Worm (Caenorhabditis elegans) whole organism, late embryonic: ENCODE data around the gene W08E12.7.
"Not testable (repeated sequence)": the region's sequence is repeated elsewhere in the genome, so short reads cannot be mapped to it uniquely, and the experiment has no call there.

Source experiments
- C08G9.2 ChIP-seq: sonication (generic microtip); optimal IDR thresholded peaks from 2 replicates; lab custom pipeline; 2016; ENCODE audit warnings: mild to moderate bottlenecking, missing genetic modification characterization, moderate library complexity, missing compliant biosample characterization
- F13H6.1 ChIP-seq: sonication (generic microtip); optimal IDR thresholded peaks from 2 replicates; lab custom pipeline; 2016; ENCODE audit warnings: missing genetic modification characterization, missing compliant biosample characterization
- K02D7.2 ChIP-seq: sonication (generic microtip); optimal IDR thresholded peaks from 2 replicates; lab custom pipeline; 2017; ENCODE audit warnings: mild to moderate bottlenecking, missing genetic modification characterization, missing compliant biosample characterization
- K09A11.1 ChIP-seq: sonication (generic microtip); optimal IDR thresholded peaks from 2 replicates; lab custom pipeline; 2017; ENCODE audit warnings: antibody characterized with exemption, mild to moderate bottlenecking, missing genetic modification characterization, missing compliant biosample characterization; ENCODE audit not compliant: insufficient read depth
- T23F11.4 ChIP-seq: fragments of 200-800 bp; sonication (Bioruptor generic); optimal IDR thresholded peaks from 2 replicates; lab custom pipeline; 2018; ENCODE audit warnings: mild to moderate bottlenecking, missing genetic modification characterization, missing compliant biosample characterization
- Y22D7AL.16 ChIP-seq: sonication (generic microtip); optimal IDR thresholded peaks from 2 replicates; lab custom pipeline; 2016; ENCODE audit warnings: missing genetic modification characterization, missing compliant biosample characterization
- ahr-1 ChIP-seq: sonication (generic microtip); optimal IDR thresholded peaks from 2 replicates; lab custom pipeline; 2016; ENCODE audit warnings: missing genetic modification characterization, missing compliant biosample characterization
- ama-1 ChIP-seq: fragments of 150-350 bp; optimal IDR thresholded peaks from 2 replicates; lab custom pipeline; 2014
- ceh-22 ChIP-seq: sonication (generic microtip); optimal IDR thresholded peaks from 2 replicates; lab custom pipeline; 2017; ENCODE audit warnings: missing biosample characterization, missing genetic modification characterization
- ceh-31 ChIP-seq: sonication (generic microtip); optimal IDR thresholded peaks from 2 replicates; lab custom pipeline; 2016; ENCODE audit warnings: missing genetic modification characterization, missing compliant biosample characterization
- ceh-45 ChIP-seq: fragments of 200-800 bp; sonication (Bioruptor generic); IDR thresholded peaks from 2 replicates; pipeline ENCODE4 v1.3.6; 2022; ENCODE audit warnings: missing genetic modification reagents, missing genetic modification characterization, missing compliant biosample characterization
- ceh-48 ChIP-seq: sonication (generic microtip); optimal IDR thresholded peaks from 2 replicates; lab custom pipeline; 2016; ENCODE audit warnings: missing genetic modification characterization, inconsistent platforms, missing compliant biosample characterization
- ceh-9 ChIP-seq: sonication (generic microtip); optimal IDR thresholded peaks from 2 replicates; lab custom pipeline; 2016; ENCODE audit warnings: mild to moderate bottlenecking, missing genetic modification characterization, inconsistent platforms, missing compliant biosample characterization
- dmd-4 ChIP-seq: sonication (generic microtip); optimal IDR thresholded peaks from 2 replicates; lab custom pipeline; 2016; ENCODE audit warnings: borderline replicate concordance, missing genetic modification characterization, missing compliant biosample characterization
- dve-1 ChIP-seq: sonication (generic microtip); optimal IDR thresholded peaks from 2 replicates; lab custom pipeline; 2017; ENCODE audit warnings: antibody characterized with exemption, mild to moderate bottlenecking, missing genetic modification characterization, missing compliant biosample characterization
- ets-4 ChIP-seq: sonication (generic microtip); optimal IDR thresholded peaks from 2 replicates; lab custom pipeline; 2016; ENCODE audit warnings: missing genetic modification characterization, missing compliant biosample characterization
- eyg-1 ChIP-seq: sonication (generic microtip); optimal IDR thresholded peaks from 2 replicates; lab custom pipeline; 2016; ENCODE audit warnings: missing genotype, missing genetic modification characterization, missing compliant biosample characterization
- fax-1 ChIP-seq: sonication (generic microtip); optimal IDR thresholded peaks from 2 replicates; lab custom pipeline; 2016; ENCODE audit warnings: missing genotype, missing genetic modification characterization, missing compliant biosample characterization
- fkh-6 ChIP-seq: sonication (generic microtip); optimal IDR thresholded peaks from 2 replicates; lab custom pipeline; 2016; ENCODE audit warnings: missing genetic modification characterization, missing compliant biosample characterization
- gmeb-2 ChIP-seq: sonication (generic microtip); optimal IDR thresholded peaks from 2 replicates; lab custom pipeline; 2016; ENCODE audit warnings: missing genetic modification characterization, inconsistent platforms, missing compliant biosample characterization
- hlh-15 ChIP-seq: sonication (generic microtip); optimal IDR thresholded peaks from 2 replicates; lab custom pipeline; 2016; ENCODE audit warnings: missing genetic modification characterization, missing compliant biosample characterization
- hlh-30 ChIP-seq: sonication (generic microtip); optimal IDR thresholded peaks from 2 replicates; lab custom pipeline; 2017; ENCODE audit warnings: antibody characterized with exemption, missing genetic modification characterization, missing compliant biosample characterization; ENCODE audit not compliant: insufficient read depth
- hlh-8 ChIP-seq: sonication (generic microtip); optimal IDR thresholded peaks from 2 replicates; lab custom pipeline; 2016; ENCODE audit warnings: missing genotype, missing genetic modification characterization, missing compliant biosample characterization
- lin-11 ChIP-seq: fragments of 200-800 bp; sonication (Bioruptor generic); optimal IDR thresholded peaks from 2 replicates; lab custom pipeline; 2018; ENCODE audit warnings: mild to moderate bottlenecking, missing genetic modification characterization, missing compliant biosample characterization
- mec-3 ChIP-seq: sonication (generic microtip); optimal IDR thresholded peaks from 2 replicates; lab custom pipeline; 2016; ENCODE audit warnings: borderline replicate concordance, missing genetic modification characterization, missing compliant biosample characterization
- nhr-11 ChIP-seq: fragments of 150-350 bp; optimal IDR thresholded peaks from 2 replicates; lab custom pipeline; 2014; ENCODE audit warnings: missing biosample characterization, missing genetic modification characterization
- nhr-232 ChIP-seq: sonication (generic microtip); optimal IDR thresholded peaks from 2 replicates; lab custom pipeline; 2016; ENCODE audit warnings: missing genetic modification characterization, missing compliant biosample characterization
- npax-4 ChIP-seq: sonication (generic microtip); optimal IDR thresholded peaks from 2 replicates; lab custom pipeline; 2016; ENCODE audit warnings: missing genetic modification characterization, missing compliant biosample characterization
- pax-1 ChIP-seq: fragments of 150-350 bp; optimal IDR thresholded peaks from 2 replicates; lab custom pipeline; 2014; ENCODE audit warnings: missing biosample characterization, missing genetic modification characterization
- pha-2 ChIP-seq: sonication (generic microtip); optimal IDR thresholded peaks from 2 replicates; lab custom pipeline; 2017; ENCODE audit warnings: mild to moderate bottlenecking, missing genetic modification characterization, missing compliant biosample characterization
- pha-4 ChIP-seq: fragments of 150-350 bp; optimal IDR thresholded peaks from 2 replicates; lab custom pipeline; 2018; ENCODE audit warnings: missing biosample characterization, missing genetic modification reagents, missing genetic modification characterization
- pqm-1 ChIP-seq: sonication (generic microtip); optimal IDR thresholded peaks from 2 replicates; lab custom pipeline; 2016; ENCODE audit warnings: missing genetic modification characterization, missing compliant biosample characterization
- pros-1 ChIP-seq: fragments of 150-350 bp; optimal IDR thresholded peaks from 2 replicates; lab custom pipeline; 2014; ENCODE audit warnings: missing biosample characterization, missing genetic modification reagents, missing genetic modification characterization
- ref-2 ChIP-seq: sonication (generic microtip); optimal IDR thresholded peaks from 2 replicates; lab custom pipeline; 2016; ENCODE audit warnings: missing genetic modification characterization, missing compliant biosample characterization
- rnt-1 ChIP-seq: sonication (generic microtip); optimal IDR thresholded peaks from 2 replicates; lab custom pipeline; 2016; ENCODE audit warnings: missing genetic modification characterization, missing compliant biosample characterization
- sox-4 ChIP-seq: sonication (generic microtip); optimal IDR thresholded peaks from 2 replicates; lab custom pipeline; 2017; ENCODE audit warnings: mild to moderate bottlenecking, missing genetic modification characterization, inconsistent platforms, missing compliant biosample characterization
- tbx-2 ChIP-seq: sonication (generic microtip); optimal IDR thresholded peaks from 2 replicates; lab custom pipeline; 2016; ENCODE audit warnings: missing genetic modification characterization, missing compliant biosample characterization
- tbx-7 ChIP-seq: sonication (generic microtip); optimal IDR thresholded peaks from 2 replicates; lab custom pipeline; 2016; ENCODE audit warnings: missing genotype, missing genetic modification characterization, missing compliant biosample characterization
- unc-3 ChIP-seq, 2 experiments: fragments of 200-800 bp in 1 of 2; sonication (Bioruptor generic) in 1 of 2; sonication (generic microtip) in 1 of 2; conservative IDR thresholded peaks in 1 of 2; optimal IDR thresholded peaks in 1 of 2; 2 replicates each; pipeline versions ENCODE4 v1.3.6 to Lab custom; 2016 to 2022; ENCODE audit warnings: missing compliant biosample characterization in 2 of 2, missing genetic modification characterization in 2 of 2, missing genetic modification reagents in 1 of 2
- unc-86 ChIP-seq: sonication (generic microtip); optimal IDR thresholded peaks from 2 replicates; lab custom pipeline; 2016; ENCODE audit warnings: missing genetic modification characterization, missing compliant biosample characterization
- ztf-16 ChIP-seq: sonication (generic microtip); optimal IDR thresholded peaks from 2 replicates; lab custom pipeline; 2017; ENCODE audit warnings: missing genetic modification characterization, missing compliant biosample characterization

The W08E12.7 gene

ce11 chrIV:3302058-3302457 is 7.1 kb downstream of the W08E12.7 start, which contains the start of gene W08E12.4:
TSS of gene W08E12.4 (plus strand) at chrIV:3302358.
- TF ChIP-seq mec-3; ztf-16 (tag; lab: Kevin White, UChicago); eyg-1 (tag; lab: Kevin White, UChicago): not testable (repeated sequence)

DNA sequence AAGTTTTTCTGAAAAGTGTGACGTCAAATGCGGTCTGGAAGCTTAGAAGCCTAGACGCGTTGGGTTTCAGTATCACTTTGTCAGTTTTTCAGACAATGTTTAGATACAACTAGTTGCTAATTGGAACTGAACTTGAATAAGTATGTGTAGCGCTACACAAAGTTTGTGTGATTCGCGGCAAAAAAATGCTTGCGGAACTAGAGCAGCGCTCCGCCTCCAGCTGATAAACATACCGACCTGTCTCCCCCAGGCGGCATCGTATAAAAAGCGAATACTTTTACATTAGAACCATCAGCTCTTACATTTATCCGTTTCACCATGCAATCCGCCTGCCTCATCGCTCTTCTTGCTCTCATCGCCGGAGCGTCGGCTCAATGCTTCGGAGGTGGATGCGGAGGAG is 8.8 kb downstream of the W08E12.7 start, which contains the start of gene idpp-12:
Gene idpp-12 (plus strand): TSS at position 301 of the 400 bp plus-strand sequence.
- not testable (repeated sequence) for TF ChIP-seq tbx-7, K02D7.2, tbx-2 (tag; lab: Kevin White, UChicago)

ce11 chrIV:3305575-3305974 is 10.6 kb downstream of the W08E12.7 start, which contains the start of gene W08E12.2:
TSS of gene W08E12.2 (plus strand) at chrIV:3305875.
- TF ChIP-seq nhr-232 (tag; lab: Kevin White, UChicago) (no peak), ref-2 (tag; lab: Kevin White, UChicago) (no peak), pqm-1 (tag; lab: Kevin White, UChicago) (no peak), ets-4 (no peak), sox-4 (tag; lab: Kevin White, UChicago) (no peak), ztf-16 (tag; lab: Kevin White, UChicago) (no peak), ceh-9 (no peak), pros-1 (tag; lab: Kevin White, UChicago) (no peak), unc-3 (GFP tag; conservative IDR thresholded peaks at IDR 0.05; lab: Robert Waterston, UW) (no peak), unc-3 (tag; optimal IDR thresholded peaks at IDR 0.05; lab: Kevin White, UChicago) (no peak), ceh-45 (GFP tag; lab: Robert Waterston, UW) (no peak)

DNA sequence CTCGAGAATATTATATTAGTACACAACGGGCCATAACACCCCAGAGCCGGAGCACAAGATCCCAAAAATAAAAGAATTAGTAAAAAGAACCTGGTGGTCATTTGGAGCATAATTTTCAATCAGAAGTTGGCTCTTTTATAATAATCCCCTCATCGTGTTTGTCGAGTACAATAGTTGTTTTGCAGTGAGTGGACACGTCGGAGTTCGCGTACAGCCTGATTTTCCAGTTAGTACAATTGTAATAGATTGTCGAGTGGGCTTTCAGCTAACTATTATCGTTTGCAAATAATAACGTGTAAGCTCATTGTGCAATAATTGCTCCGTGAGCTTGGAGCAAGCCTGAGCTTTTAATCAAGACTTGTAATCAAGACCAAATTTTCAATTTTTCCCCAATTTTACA is 12.5 kb downstream of the W08E12.7 start, which contains the start of gene W08E12.9:
Gene W08E12.9 (minus strand): TSS at position 101 of the 400 bp plus-strand sequence.
- no peak for TF ChIP-seq tbx-7 (tag; lab: Kevin White, UChicago)
- no peak for TF ChIP-seq fax-1 (tag; lab: Kevin White, UChicago)
- no peak for TF ChIP-seq nhr-232 (tag; lab: Kevin White, UChicago)
- TF ChIP-seq F13H6.1 (tag; lab: Kevin White, UChicago), result no peak
- no peak for TF ChIP-seq ceh-31 (tag; lab: Kevin White, UChicago)
- TF ChIP-seq tbx-2 (tag; lab: Kevin White, UChicago), result no peak
- TF ChIP-seq Y22D7AL.16 (tag; lab: Kevin White, UChicago), result no peak
- TF ChIP-seq pha-2 (tag; lab: Kevin White, UChicago), result no peak
- no peak for TF ChIP-seq rnt-1 (tag; lab: Kevin White, UChicago)
- TF ChIP-seq ahr-1 (tag; lab: Kevin White, UChicago), result no peak
- no peak for TF ChIP-seq lin-11 (tag; lab: Kevin White, UChicago)
- no peak for TF ChIP-seq hlh-8
- no peak for TF ChIP-seq gmeb-2 (tag; lab: Kevin White, UChicago)
- no peak for TF ChIP-seq fkh-6
- TF ChIP-seq pha-4, result no peak
- TF ChIP-seq ama-1 (lab: Kevin White, UChicago), result no peak
- TF ChIP-seq ceh-45 (GFP tag; lab: Robert Waterston, UW), result no peak
- TF ChIP-seq npax-4 (tag; lab: Kevin White, UChicago), result no peak
- no peak for TF ChIP-seq hlh-30 (tag; lab: Kevin White, UChicago)
- TF ChIP-seq, all 69 proteins: peak for 0

DNA sequence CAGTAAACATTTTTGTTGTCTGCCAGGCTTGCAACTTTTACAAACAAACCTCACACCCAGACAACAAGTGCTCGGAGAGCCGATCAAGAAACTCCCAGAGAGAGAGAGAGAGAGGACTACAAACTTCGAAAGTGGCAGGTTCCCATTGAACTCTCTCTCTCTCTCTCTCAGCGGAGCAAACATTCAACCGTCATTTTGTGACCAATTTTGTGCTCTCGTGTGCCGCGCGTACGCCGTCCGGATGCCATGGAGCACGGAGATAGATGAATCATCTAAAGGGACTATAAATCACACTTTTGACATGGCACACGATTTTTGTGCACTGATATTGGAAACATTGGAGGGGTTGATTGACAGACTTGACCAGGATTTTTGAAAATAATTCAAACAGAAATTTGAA is 13.9 kb downstream of the W08E12.7 start:
- TF ChIP-seq dve-1 (tag; lab: Kevin White, UChicago) (no peak), K02D7.2 (tag; lab: Kevin White, UChicago) (no peak), ceh-48 (tag; lab: Kevin White, UChicago) (no peak), T23F11.4 (GFP tag; lab: Kevin White, UChicago) (no peak), fkh-6 (no peak), pax-1 (tag; lab: Kevin White, UChicago) (no peak), ref-2 (tag; lab: Kevin White, UChicago) (no peak), mec-3 (no peak), ceh-22 (no peak), C08G9.2 (tag; lab: Kevin White, UChicago) (no peak), hlh-15 (tag; lab: Kevin White, UChicago) (no peak), dmd-4 (no peak), unc-86 (tag; lab: Kevin White, UChicago) (no peak), K09A11.1 (tag; lab: Kevin White, UChicago) (no peak), ceh-31 (tag; lab: Kevin White, UChicago) (no peak), nhr-11 (tag; lab: Kevin White, UChicago) (no peak)
